Worm (Caenorhabditis elegans) whole organism, L3 larva: Measurements from ENCODE around the gene C04E6.12.
A peak's percentile ranks its signal among the peaks of the same experiment; 100 is the strongest.

Source experiments
- ceh-16 ChIP-seq: sonication (generic microtip); optimal IDR thresholded peaks from 2 replicates; lab custom pipeline; 2017; ENCODE audit warnings: missing biosample characterization, missing genetic modification characterization
- ceh-28 ChIP-seq: fragments of 150-350 bp; optimal IDR thresholded peaks from 2 replicates; lab custom pipeline; 2014; ENCODE audit warnings: missing biosample characterization, missing genetic modification reagents, missing genetic modification characterization
- ceh-82 ChIP-seq: fragments of 150-350 bp; optimal IDR thresholded peaks from 2 replicates; lab custom pipeline; 2014; ENCODE audit warnings: missing biosample characterization, missing genetic modification characterization
- egl-5 ChIP-seq: fragments of 150-350 bp; optimal IDR thresholded peaks from 2 replicates; lab custom pipeline; 2017; ENCODE audit warnings: missing biosample characterization, missing genetic modification reagents, missing genetic modification characterization, inconsistent platforms
- elt-1 ChIP-seq: fragments of 150-350 bp; optimal IDR thresholded peaks from 2 replicates; lab custom pipeline; 2014; ENCODE audit warnings: missing biosample characterization, missing genetic modification characterization
- elt-2 ChIP-seq: sonication (generic microtip); optimal IDR thresholded peaks from 2 replicates; lab custom pipeline; 2016; ENCODE audit warnings: missing genetic modification reagents, mild to moderate bottlenecking, missing genetic modification characterization, missing compliant biosample characterization
- elt-3 ChIP-seq, 3 experiments: fragments of 150-350 bp in 1 of 3; sonication (generic microtip) in 2 of 3; optimal IDR thresholded peaks; 2 replicates in 2 of 3; 4 replicates in 1 of 3; lab custom pipeline; 2014 to 2017; ENCODE audit warnings: missing biosample characterization in 3 of 3, missing genetic modification characterization in 3 of 3
- fkh-10 ChIP-seq: sonication (generic microtip); optimal IDR thresholded peaks from 2 replicates; lab custom pipeline; 2017; ENCODE audit warnings: missing biosample characterization, missing genetic modification reagents, missing genetic modification characterization
- fkh-2 ChIP-seq: fragments of 150-350 bp; optimal IDR thresholded peaks from 2 replicates; lab custom pipeline; 2014; ENCODE audit warnings: missing biosample characterization, missing genetic modification reagents, missing genetic modification characterization
- hmg-11 ChIP-seq: sonication (generic microtip); optimal IDR thresholded peaks from 2 replicates; lab custom pipeline; 2016; ENCODE audit warnings: missing genetic modification characterization, missing compliant biosample characterization
- jun-1 ChIP-seq: fragments of 150-350 bp; optimal IDR thresholded peaks from 2 replicates; lab custom pipeline; 2014; ENCODE audit warnings: missing biosample characterization, missing genetic modification reagents, missing genetic modification characterization
- lin-39 ChIP-seq: fragments of 150-350 bp; optimal IDR thresholded peaks from 2 replicates; lab custom pipeline; 2018; ENCODE audit warnings: missing biosample characterization, missing genetic modification reagents, missing genetic modification characterization
- lsy-12 ChIP-seq: sonication (generic microtip); optimal IDR thresholded peaks from 2 replicates; lab custom pipeline; 2016; ENCODE audit warnings: mild to moderate bottlenecking, missing genetic modification characterization, missing compliant biosample characterization
- mml-1 ChIP-seq: fragments of 150-350 bp; sonication (generic microtip); optimal IDR thresholded peaks from 3 replicates; lab custom pipeline; 2014; ENCODE audit warnings: missing biosample characterization, missing genetic modification characterization
- nfya-1 ChIP-seq: sonication (generic microtip); optimal IDR thresholded peaks from 2 replicates; lab custom pipeline; 2017; ENCODE audit warnings: missing genetic modification characterization, mild to moderate bottlenecking, missing compliant biosample characterization, antibody characterized with exemption, moderate library complexity; ENCODE audit not compliant: insufficient read depth
- nhr-11 ChIP-seq: fragments of 150-350 bp; optimal IDR thresholded peaks from 2 replicates; lab custom pipeline; 2014; ENCODE audit warnings: missing biosample characterization, missing genetic modification characterization
- nhr-12 ChIP-seq: fragments of 150-350 bp; optimal IDR thresholded peaks from 2 replicates; lab custom pipeline; 2014; ENCODE audit warnings: missing biosample characterization, missing genetic modification characterization
- nhr-23 ChIP-seq: fragments of 150-350 bp; optimal IDR thresholded peaks from 2 replicates; lab custom pipeline; 2014; ENCODE audit warnings: missing biosample characterization, missing genetic modification reagents, missing genetic modification characterization
- nhr-28 ChIP-seq: fragments of 150-350 bp; optimal IDR thresholded peaks from 2 replicates; lab custom pipeline; 2014; ENCODE audit warnings: missing biosample characterization, missing genetic modification characterization
- nhr-43 ChIP-seq: sonication (generic microtip); optimal IDR thresholded peaks from 2 replicates; lab custom pipeline; 2016; ENCODE audit warnings: mild to moderate bottlenecking, missing genetic modification characterization, missing compliant biosample characterization; ENCODE audit not compliant: poor library complexity, severe bottlenecking
- nhr-76 ChIP-seq: fragments of 150-350 bp; sonication (generic microtip); optimal IDR thresholded peaks from 5 replicates; lab custom pipeline; 2014; ENCODE audit warnings: missing biosample characterization, missing genetic modification characterization
- nhr-77 ChIP-seq: fragments of 150-350 bp; optimal IDR thresholded peaks from 2 replicates; lab custom pipeline; 2014; ENCODE audit warnings: missing biosample characterization, missing genetic modification characterization
- pha-4 ChIP-seq: fragments of 150-350 bp; optimal IDR thresholded peaks from 2 replicates; lab custom pipeline; 2014; ENCODE audit warnings: missing biosample characterization, missing genetic modification reagents, missing genetic modification characterization
- pqm-1 ChIP-seq: fragments of 150-350 bp; optimal IDR thresholded peaks from 2 replicates; lab custom pipeline; 2017; ENCODE audit warnings: missing biosample characterization, missing genetic modification characterization, inconsistent platforms
- sea-2 ChIP-seq: fragments of 150-350 bp; sonication (generic microtip); optimal IDR thresholded peaks from 4 replicates; lab custom pipeline; 2014; ENCODE audit warnings: missing biosample characterization, missing genetic modification reagents, missing genetic modification characterization
- skn-1 ChIP-seq: fragments of 150-350 bp; optimal IDR thresholded peaks from 2 replicates; lab custom pipeline; 2014; ENCODE audit warnings: missing biosample characterization, missing genetic modification characterization
- snpc-4 ChIP-seq: fragments of 150-350 bp; optimal IDR thresholded peaks from 2 replicates; lab custom pipeline; 2014; ENCODE audit warnings: missing biosample characterization, missing genetic modification characterization
- unc-39 ChIP-seq: sonication (generic microtip); optimal IDR thresholded peaks from 4 replicates; lab custom pipeline; 2017; ENCODE audit warnings: missing biosample characterization, missing genetic modification characterization
- unc-62 ChIP-seq: fragments of 150-350 bp; sonication (generic microtip); optimal IDR thresholded peaks from 4 replicates; lab custom pipeline; 2014; ENCODE audit warnings: missing biosample characterization, missing genetic modification reagents, missing genetic modification characterization
- zag-1 ChIP-seq: fragments of 150-350 bp; optimal IDR thresholded peaks from 2 replicates; lab custom pipeline; 2014; ENCODE audit warnings: missing biosample characterization, missing genetic modification characterization
- ztf-11 ChIP-seq: fragments of 150-350 bp; optimal IDR thresholded peaks from 2 replicates; lab custom pipeline; 2014; ENCODE audit warnings: missing biosample characterization, missing genetic modification characterization

Gene C04E6.12

ce11 chrV:5936691-5937090, 16.9 kb upstream of the C04E6.12 start, which contains the start of the genes M03F8.5 and M03F8.7:
TSS of gene M03F8.5 (minus strand) at chrV:5936791.
TSS of gene M03F8.7 (plus strand) at chrV:5936939.
- TF ChIP-seq nhr-43 (tag; lab: Kevin White, UChicago) (no peak), egl-5 (tag; lab: Kevin White, UChicago) (no peak), nhr-12 (no peak), nfya-1 (tag; lab: Kevin White, UChicago) (no peak), elt-2 (tag; lab: Kevin White, UChicago) (no peak), nhr-23 (tag; lab: Kevin White, UChicago) (no peak), unc-39 (tag; lab: Kevin White, UChicago) (no peak), skn-1 (no peak), nhr-28 (tag; lab: Kevin White, UChicago) (no peak), ztf-11 (tag; lab: Kevin White, UChicago) (no peak), mml-1 (tag; lab: Kevin White, UChicago) (no peak), nhr-77 (tag; lab: Kevin White, UChicago) (no peak), unc-62 (no peak)

ce11 chrV:5930588-5930987, 10.8 kb upstream of the C04E6.12 start, which contains the start of gene galt-1:
TSS of gene galt-1 (plus strand) at chrV:5930905.
- TF ChIP-seq zag-1 (tag; lab: Kevin White, UChicago): no peak
- peak; percentile 34 for TF ChIP-seq pqm-1 (tag; lab: Kevin White, UChicago)
- TF ChIP-seq mml-1 (tag; lab: Kevin White, UChicago): no peak
- TF ChIP-seq pha-4 (tag; lab: Kevin White, UChicago): peak; percentile 15
- TF ChIP-seq jun-1 (tag; lab: Kevin White, UChicago): no peak
- peak; percentile 77 for TF ChIP-seq elt-2 (tag; lab: Kevin White, UChicago)
- TF ChIP-seq nhr-23 (tag; lab: Kevin White, UChicago): no peak
- TF ChIP-seq fkh-2: no peak
- TF ChIP-seq lsy-12 (tag; lab: Kevin White, UChicago): no peak
- TF ChIP-seq nhr-11: no peak
- TF ChIP-seq, all 47 proteins: peak for 3

DNA sequence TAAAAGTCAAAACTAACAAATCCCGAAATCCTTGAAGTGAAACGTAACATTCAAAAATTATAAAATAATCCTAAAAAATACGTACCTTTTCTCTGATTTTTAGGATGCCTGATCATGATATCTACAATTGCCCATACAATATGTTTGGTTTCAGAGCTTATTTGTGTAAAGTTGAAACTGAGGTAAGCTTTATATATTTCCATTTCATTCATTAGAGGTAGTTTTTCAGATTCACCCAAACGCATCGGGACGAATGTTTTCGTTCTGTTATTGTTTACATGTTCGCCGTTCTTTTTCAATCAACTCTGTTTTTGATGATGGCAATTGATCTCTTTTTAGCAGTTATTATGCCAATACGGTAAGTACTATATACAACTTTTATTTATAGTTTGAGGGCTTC, 8.2 kb upstream of the C04E6.12 start:
- TF ChIP-seq zag-1 (tag; lab: Kevin White, UChicago) (no peak), nhr-28 (tag; lab: Kevin White, UChicago) (no peak), mml-1 (tag; lab: Kevin White, UChicago) (no peak), ceh-28 (tag; lab: Kevin White, UChicago) (no peak), nhr-76 (tag; lab: Kevin White, UChicago) (no peak), sea-2 (GFP tag; lab: Kevin White, UChicago) (no peak), elt-3 (tag; optimal IDR thresholded peaks at IDR 0.05; lab: Kevin White, UChicago) (no peak), unc-62 (no peak), fkh-10 (no peak), unc-39 (tag; lab: Kevin White, UChicago) (no peak), hmg-11 (no peak), snpc-4 (tag; lab: Kevin White, UChicago) (no peak)
- TF ChIP-seq, all 47 proteins: peak for 0

DNA sequence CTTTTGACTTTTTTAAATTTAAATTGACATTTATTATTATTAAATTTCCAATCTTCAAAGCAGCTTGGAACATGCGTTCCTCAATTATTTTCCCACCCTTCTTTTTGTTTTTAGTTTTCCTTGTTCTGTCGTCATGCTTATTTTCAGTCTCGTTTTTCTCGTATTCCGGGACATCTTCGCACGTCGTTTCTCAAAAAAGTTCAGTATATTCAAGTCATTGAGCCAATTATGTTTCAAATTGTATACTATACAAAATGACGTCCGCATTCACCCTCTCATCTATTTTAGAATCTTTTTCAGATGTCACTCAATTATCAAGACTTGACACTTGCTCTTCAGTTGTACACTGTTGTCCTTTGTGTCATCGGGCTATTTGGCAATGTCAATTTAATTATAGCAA, 7.6 kb upstream of the C04E6.12 start, which contains the start of gene srsx-17:
TSS of gene srsx-17 (plus strand) at position 301 of the 400 bp plus-strand sequence.
- no peak for TF ChIP-seq ceh-16 (tag; lab: Kevin White, UChicago)
- TF ChIP-seq, all 47 proteins: peak for 0

ce11 chrV:5922236-5922635, 2.4 kb upstream of the C04E6.12 start, which contains the start of gene srsx-18:
TSS of gene srsx-18 (plus strand) at chrV:5922536.
- no peak for TF ChIP-seq unc-62
- TF ChIP-seq nhr-11: no peak
- TF ChIP-seq unc-39 (tag; lab: Kevin White, UChicago): no peak
- no peak for TF ChIP-seq elt-1 (tag; lab: Kevin White, UChicago)
- TF ChIP-seq pha-4 (tag; lab: Kevin White, UChicago): no peak
- TF ChIP-seq lin-39 (tag; lab: Kevin White, UChicago): no peak

DNA sequence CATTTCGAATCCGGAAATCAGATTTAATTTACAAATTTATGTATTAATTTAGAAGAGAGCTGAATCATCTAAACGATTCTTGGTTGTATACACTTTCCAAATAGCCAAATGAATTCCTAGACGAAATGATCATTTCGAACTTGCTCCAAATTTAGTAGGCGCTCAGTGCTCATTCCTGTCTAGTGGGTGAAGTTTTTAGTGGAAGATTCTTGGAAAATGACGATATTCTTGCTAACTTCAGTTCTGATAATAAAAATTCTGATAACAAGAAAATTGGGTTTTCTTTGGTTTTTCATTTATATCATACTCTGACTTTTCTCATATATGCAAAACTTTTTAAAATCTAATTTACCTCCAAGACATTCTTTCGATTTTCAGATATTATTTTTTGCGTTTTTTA, 2.0 kb upstream of the C04E6.12 start:
- TF ChIP-seq ceh-16 (tag; lab: Kevin White, UChicago) (no peak), nhr-11 (peak; percentile 6), ceh-82 (tag; lab: Kevin White, UChicago) (no peak), nhr-23 (tag; lab: Kevin White, UChicago) (no peak)
